Fruit fly (Drosophila melanogaster) Kc167 (cell line): ENCODE measurements around the gene CG13282.

Experiments used
- Myc ChIP-seq: fragments of >200 bp; optimal IDR thresholded peaks from 2 replicates; lab custom pipeline; 2017; ENCODE audit warnings: missing external identifiers
- Sin3A ChIP-seq: fragments of >200 bp; optimal IDR thresholded peaks from 2 replicates; lab custom pipeline; 2018; ENCODE audit warnings: missing external identifiers
- h ChIP-seq: fragments of >200 bp; optimal IDR thresholded peaks from 3 replicates; lab custom pipeline; 2018; ENCODE audit warnings: missing external identifiers
- insv ChIP-seq: fragments of >200 bp; optimal IDR thresholded peaks from 3 replicates; lab custom pipeline; 2018; ENCODE audit warnings: missing external identifiers
- psq ChIP-seq: fragments of >200 bp; optimal IDR thresholded peaks from 2 replicates; lab custom pipeline; 2017; ENCODE audit warnings: missing external identifiers
- ttk ChIP-seq: sonication (Bioruptor generic); optimal IDR thresholded peaks from 2 replicates; lab custom pipeline; 2017; ENCODE audit warnings: missing external identifiers

- TF ChIP-seq Myc (lab: Kevin White, UChicago) (no peak), h (lab: Kevin White, UChicago) (no peak), Sin3A (lab: Kevin White, UChicago) (no peak), ttk (lab: Kevin White, UChicago) (no peak), psq (no peak), insv (lab: Kevin White, UChicago) (no peak)
Measured at dm6 chr2L:16845179-16845578, 10.9 kb upstream of the CG13282 start.
